Worm (Caenorhabditis elegans) whole organism, L1 larva: Measurements from ENCODE around the gene zip-9.

ENCODE experiments used
- aha-1 ChIP-seq: fragments of 150-350 bp; optimal IDR thresholded peaks from 2 replicates; lab custom pipeline; 2014; ENCODE audit warnings: missing biosample characterization, missing genetic modification characterization
- alr-1 ChIP-seq: fragments of 200-800 bp; sonication (Bioruptor generic); optimal IDR thresholded peaks from 2 replicates; lab custom pipeline; 2018; ENCODE audit warnings: borderline replicate concordance, mild to moderate bottlenecking, missing genetic modification characterization, missing compliant biosample characterization
- aly-2 ChIP-seq: fragments of 150-350 bp; optimal IDR thresholded peaks from 2 replicates; lab custom pipeline; 2014; ENCODE audit warnings: missing biosample characterization, missing genetic modification characterization
- ama-1 ChIP-seq: fragments of 150-350 bp; optimal IDR thresholded peaks from 2 replicates; lab custom pipeline; 2014
- elt-2 ChIP-seq: sonication (generic microtip); optimal IDR thresholded peaks from 2 replicates; lab custom pipeline; 2016; ENCODE audit warnings: missing genetic modification characterization, mild to moderate bottlenecking, inconsistent platforms, missing compliant biosample characterization, missing genetic modification reagents
- fos-1 ChIP-seq: fragments of 150-350 bp; optimal IDR thresholded peaks from 2 replicates; lab custom pipeline; 2014; ENCODE audit warnings: missing biosample characterization, missing genetic modification characterization
- lin-15B ChIP-seq: fragments of 150-350 bp; sonication (generic microtip); optimal IDR thresholded peaks from 3 replicates; lab custom pipeline; 2014; ENCODE audit warnings: missing biosample characterization, missing genetic modification characterization
- nhr-11 ChIP-seq: fragments of 150-350 bp; optimal IDR thresholded peaks from 2 replicates; lab custom pipeline; 2014; ENCODE audit warnings: missing biosample characterization, missing genetic modification characterization
- nhr-76 ChIP-seq: sonication (generic microtip); optimal IDR thresholded peaks from 2 replicates; lab custom pipeline; 2017; ENCODE audit warnings: missing biosample characterization, missing genetic modification characterization
- unc-62 ChIP-seq: fragments of 150-350 bp; optimal IDR thresholded peaks from 2 replicates; lab custom pipeline; 2014; ENCODE audit warnings: missing biosample characterization, missing genetic modification reagents, missing genetic modification characterization
- unc-86 ChIP-seq: sonication (generic microtip); optimal IDR thresholded peaks from 2 replicates; lab custom pipeline; 2016; ENCODE audit warnings: missing genetic modification characterization, missing compliant biosample characterization
- zag-1 ChIP-seq: fragments of 150-350 bp; optimal IDR thresholded peaks from 2 replicates; lab custom pipeline; 2014; ENCODE audit warnings: missing biosample characterization, missing genetic modification characterization

DNA sequence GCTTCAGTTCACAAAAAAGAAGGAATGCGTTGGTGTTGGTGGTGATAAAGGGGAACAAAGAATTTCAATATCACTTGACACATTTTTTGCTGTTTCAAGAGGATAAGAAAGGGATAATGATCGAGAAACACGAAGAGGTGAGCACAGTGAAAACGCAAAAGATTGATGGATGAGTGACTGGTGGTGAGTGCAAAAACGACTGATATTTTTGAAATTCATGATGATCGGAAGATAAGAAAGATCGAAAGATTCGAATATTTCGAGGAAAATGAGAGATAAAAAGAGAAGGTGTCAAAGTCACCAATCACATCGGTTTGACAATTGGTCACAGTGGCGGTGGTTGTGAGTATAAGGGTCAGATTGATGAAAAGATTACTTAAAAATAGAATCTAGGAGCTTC lies 26.3 kb upstream of the zip-9 start:
- no peak for TF ChIP-seq unc-62
- no peak for TF ChIP-seq aha-1
- TF ChIP-seq lin-15B (tag; lab: Kevin White, UChicago) = no peak
- no peak for TF ChIP-seq aly-2 (tag; lab: Kevin White, UChicago)
- TF ChIP-seq zag-1 (tag; lab: Kevin White, UChicago) = no peak
- TF ChIP-seq nhr-76 (tag; lab: Kevin White, UChicago) = no peak
- TF ChIP-seq elt-2 (tag; lab: Kevin White, UChicago) = no peak
- no peak for TF ChIP-seq fos-1
- no peak for TF ChIP-seq unc-86 (tag; lab: Kevin White, UChicago)
- no peak for TF ChIP-seq ama-1 (lab: Kevin White, UChicago)
- TF ChIP-seq alr-1 (tag; lab: Kevin White, UChicago) = no peak
- no peak for TF ChIP-seq nhr-11 (tag; lab: Kevin White, UChicago)
